Fruit fly (Drosophila melanogaster): ENCODE measurements around the gene CG42331.

Gene CG42331

dm6 chr3R:24767667-24768340 is 4.2 kb upstream of the CG42331 start (continued):
- TF ChIP-seq CG18262 (tag; optimal IDR thresholded peaks at IDR 0.05): peak; percentile 23

- TF ChIP-seq CG18619 (GFP tag; optimal IDR thresholded peaks at IDR 0.05): peak; percentile 91
- TF ChIP-seq Ada2b (GFP tag; IDR thresholded peaks at IDR 0.05): peak; percentile 82
- peak; percentile 91 for TF ChIP-seq en (GFP tag; optimal IDR thresholded peaks at IDR 0.05)
- TF ChIP-seq Hr78 (GFP tag; optimal IDR thresholded peaks at IDR 0.05): peak in 1 of 2 experiments; percentile 85
- peak; percentile 93 for TF ChIP-seq Chrac-16 (GFP tag; optimal IDR thresholded peaks at IDR 0.05)
- peak; percentile 95 for TF ChIP-seq CG6254 (GFP tag; optimal IDR thresholded peaks at IDR 0.05)
- peak; percentile 90 for TF ChIP-seq ap (GFP tag; IDR thresholded peaks at IDR 0.05)
- no peak for TF ChIP-seq tll (GFP tag; optimal IDR thresholded peaks at IDR 0.05)
- TF ChIP-seq CG12236 (GFP tag; optimal IDR thresholded peaks at IDR 0.05): peak; percentile 93
- TF ChIP-seq CG17385 (GFP tag; optimal IDR thresholded peaks at IDR 0.05): peak; percentile 89
- no peak for TF ChIP-seq ato (GFP tag; IDR thresholded peaks at IDR 0.05; ENCODE audit: partially characterized antibody)
- TF ChIP-seq CG8089 (GFP tag; optimal IDR thresholded peaks at IDR 0.05): peak; percentile 95
- TF ChIP-seq gce (GFP tag; IDR thresholded peaks at IDR 0.05): peak; percentile 84
- peak; percentile 98 for TF ChIP-seq CG30403 (GFP tag; optimal IDR thresholded peaks at IDR 0.05)
- peak; percentile 89 for TF ChIP-seq CG1647 (GFP tag; optimal IDR thresholded peaks at IDR 0.05)
- peak; percentile 97 for TF ChIP-seq CG4820 (GFP tag; optimal IDR thresholded peaks at IDR 0.05)
- TF ChIP-seq CG7271 (tag; optimal IDR thresholded peaks at IDR 0.05): peak; percentile 44
- peak; percentile 96 for TF ChIP-seq Xrp1 (GFP tag; IDR thresholded peaks at IDR 0.05)
- TF ChIP-seq CG8388 (GFP tag; optimal IDR thresholded peaks at IDR 0.05): peak; percentile 96
- peak; percentile 93 for TF ChIP-seq Lhr (GFP tag; optimal IDR thresholded peaks at IDR 0.05)
- no peak for TF ChIP-seq amos (GFP tag; IDR thresholded peaks at IDR 0.05; ENCODE audit: partially characterized antibody)
- TF ChIP-seq CG13775 (GFP tag; optimal IDR thresholded peaks at IDR 0.05): peak; percentile 90
- peak; percentile 55 for TF ChIP-seq Dip3 (GFP tag; optimal IDR thresholded peaks at IDR 0.05)
- peak; percentile 97 for TF ChIP-seq Sox102F (GFP tag; optimal IDR thresholded peaks at IDR 0.05)
- peak; percentile 83; the same call in 2 of the 3 replicates for TF ChIP-seq CG3726 (GFP tag; IDR thresholded peaks at IDR 0.05)
- TF ChIP-seq kni (GFP tag; optimal IDR thresholded peaks at IDR 0.05): peak; percentile 86
- peak; percentile 72 for TF ChIP-seq sd (tag; optimal IDR thresholded peaks at IDR 0.05)
- peak; percentile 95 for TF ChIP-seq NC2β (GFP tag; optimal IDR thresholded peaks at IDR 0.05)
- peak; percentile 80 for TF ChIP-seq CG4707 (GFP tag; optimal IDR thresholded peaks at IDR 0.05)
- TF ChIP-seq CG10321 (GFP tag; IDR thresholded peaks at IDR 0.05): no peak
- peak; percentile 98 for TF ChIP-seq Oli (tag; optimal IDR thresholded peaks at IDR 0.05)
- TF ChIP-seq Bgb (GFP tag; IDR thresholded peaks at IDR 0.05; ENCODE audit: partially characterized antibody): no peak
- TF ChIP-seq CG6654 (GFP tag; optimal IDR thresholded peaks at IDR 0.05): peak; percentile 87
- peak; percentile 83 for TF ChIP-seq CG3065 (GFP tag; optimal IDR thresholded peaks at IDR 0.05)
- peak; percentile 58 for TF ChIP-seq Sry-δ (GFP tag; optimal IDR thresholded peaks at IDR 0.05)
- peak; percentile 65 for TF ChIP-seq E2f2 (GFP tag; IDR thresholded peaks at IDR 0.05)
- TF ChIP-seq HLH4C (GFP tag; IDR thresholded peaks at IDR 0.05; ENCODE audit: partially characterized antibody): no peak
- TF ChIP-seq Neu2 (GFP tag; optimal IDR thresholded peaks at IDR 0.05; ENCODE audit: borderline replicate concordance): no peak
- 0 out of 2 replicates have a peak, but pooled peaks have one; percentile 17 for TF ChIP-seq Dip2 (GFP tag; IDR thresholded peaks at IDR 0.05)
- no peak for TF ChIP-seq prd (optimal IDR thresholded peaks at IDR 0.05)
- TF ChIP-seq prd (GFP tag; IDR thresholded peaks at IDR 0.05): peak; percentile 95
- peak in 1 of 3 experiments; percentile 96 for TF ChIP-seq lola (GFP tag; optimal IDR thresholded peaks at IDR 0.05)
- peak; percentile 97 for TF ChIP-seq wor (GFP tag; IDR thresholded peaks at IDR 0.05)
Observed at dm6 chr3R:24768538-24769401, 3.2 kb upstream of the CG42331 start, which contains the start of gene CG13631. CG13631 (plus strand) TSS chr3R:24769351.
